Worm (Caenorhabditis elegans) whole organism, mixed stage, embryonic: Measurements from ENCODE around the gene gst-29.

Experiments used
- blmp-1 ChIP-seq: fragments of 150-350 bp; optimal IDR thresholded peaks from 2 replicates; lab custom pipeline; 2014; ENCODE audit warnings: missing biosample characterization, missing genetic modification characterization
- ceh-83 ChIP-seq: fragments of 200-800 bp; sonication (Bioruptor generic); optimal IDR thresholded peaks from 2 replicates; lab custom pipeline; 2018; ENCODE audit warnings: mild to moderate bottlenecking, missing genetic modification characterization, missing compliant biosample characterization
- ces-1 ChIP-seq: fragments of 150-350 bp; optimal IDR thresholded peaks from 2 replicates; lab custom pipeline; 2014; ENCODE audit warnings: missing biosample characterization, missing genetic modification reagents, missing genetic modification characterization
- cnd-1 ChIP-seq: fragments of 200-800 bp; sonication (Bioruptor generic); optimal IDR thresholded peaks from 2 replicates; lab custom pipeline; 2018; ENCODE audit warnings: mild to moderate bottlenecking, missing genetic modification characterization, missing compliant biosample characterization
- lin-13 ChIP-seq: fragments of 150-350 bp; optimal IDR thresholded peaks from 2 replicates; lab custom pipeline; 2014; ENCODE audit warnings: missing biosample characterization, missing genetic modification characterization
- lsy-2 ChIP-seq: fragments of 150-350 bp; optimal IDR thresholded peaks from 2 replicates; lab custom pipeline; 2014; ENCODE audit warnings: missing biosample characterization, missing genetic modification characterization
- mab-5 ChIP-seq: fragments of 150-350 bp; optimal IDR thresholded peaks from 2 replicates; lab custom pipeline; 2014; ENCODE audit warnings: missing biosample characterization, missing genetic modification characterization
- mep-1 ChIP-seq: fragments of 150-350 bp; optimal IDR thresholded peaks from 2 replicates; lab custom pipeline; 2017; ENCODE audit warnings: missing biosample characterization, missing genetic modification reagents, missing genetic modification characterization, inconsistent platforms
- snpc-4 ChIP-seq: fragments of 150-350 bp; optimal IDR thresholded peaks from 2 replicates; lab custom pipeline; 2014; ENCODE audit warnings: missing biosample characterization, missing genetic modification characterization
- sptf-1 ChIP-seq: sonication (generic microtip); optimal IDR thresholded peaks from 2 replicates; lab custom pipeline; 2017; ENCODE audit warnings: mild to moderate bottlenecking, missing genetic modification characterization, moderate library complexity, missing compliant biosample characterization
- unc-39 ChIP-seq: fragments of 150-350 bp; optimal IDR thresholded peaks from 2 replicates; lab custom pipeline; 2014; ENCODE audit warnings: missing biosample characterization, missing genetic modification characterization
- unc-62 ChIP-seq: fragments of 150-350 bp; optimal IDR thresholded peaks from 2 replicates; lab custom pipeline; 2014; ENCODE audit warnings: missing biosample characterization, missing genetic modification reagents, missing genetic modification characterization
- ztf-11 ChIP-seq: fragments of 150-350 bp; optimal IDR thresholded peaks from 2 replicates; lab custom pipeline; 2014; ENCODE audit warnings: missing biosample characterization, missing genetic modification characterization

DNA sequence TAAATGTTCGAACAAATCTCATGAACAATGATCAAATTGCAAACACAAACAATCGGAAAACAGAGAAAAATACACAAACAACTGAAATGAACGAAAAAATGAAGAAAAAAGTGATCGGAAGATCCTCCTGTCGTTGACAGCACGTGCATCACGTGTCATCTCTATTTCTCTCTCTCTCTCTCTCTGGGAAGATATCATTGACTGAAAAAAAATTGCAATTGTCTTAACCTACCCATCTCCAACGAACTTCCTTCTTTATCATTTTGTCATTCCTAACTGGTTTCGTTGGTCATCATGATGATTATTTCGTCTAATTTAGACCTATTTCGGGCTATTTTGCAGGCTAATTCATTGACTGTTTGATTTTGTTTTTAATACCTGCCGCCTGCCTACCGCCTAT lies 35.7 kb upstream of the gst-29 start:
- no peak for TF ChIP-seq sptf-1 (tag; lab: Kevin White, UChicago)
- no peak for TF ChIP-seq lsy-2 (tag; lab: Kevin White, UChicago)
- TF ChIP-seq lin-13 (tag; lab: Kevin White, UChicago): no peak
- no peak for TF ChIP-seq mep-1 (tag; lab: Kevin White, UChicago)
- TF ChIP-seq unc-39 (tag; lab: Kevin White, UChicago): no peak
- TF ChIP-seq blmp-1 (tag; lab: Kevin White, UChicago): no peak
- TF ChIP-seq ztf-11 (tag; lab: Kevin White, UChicago): no peak
- no peak for TF ChIP-seq unc-62
- TF ChIP-seq snpc-4 (tag; lab: Kevin White, UChicago): no peak
- no peak for TF ChIP-seq mab-5 (tag; lab: Kevin White, UChicago)
- TF ChIP-seq cnd-1 (tag; lab: Kevin White, UChicago): no peak
- no peak for TF ChIP-seq ceh-83 (GFP tag; lab: Kevin White, UChicago)
- no peak for TF ChIP-seq ces-1 (GFP tag; lab: Kevin White, UChicago)
